Fruit fly (Drosophila melanogaster) whole organism, embryonic: ENCODE measurements around the gene aux.

ENCODE experiments used
- CG10321 ChIP-seq: fragments of 200-800 bp; sonication (Bioruptor generic); IDR thresholded peaks from 2 replicates; pipeline ENCODE4 v1.3.6; 2022; ENCODE audit warnings: missing biosample characterization, missing genetic modification characterization
- CG10654 ChIP-seq: fragments of 200-800 bp; sonication (Bioruptor generic); optimal IDR thresholded peaks from 2 replicates; lab custom pipeline; 2016; ENCODE audit warnings: missing biosample characterization, missing genetic modification characterization
- CG11398 ChIP-seq: fragments of 200-800 bp; sonication (Bioruptor generic); optimal IDR thresholded peaks from 2 replicates; lab custom pipeline; 2016; ENCODE audit warnings: missing biosample characterization, missing genetic modification characterization
- CG11696 ChIP-seq: fragments of 200-800 bp; sonication (Bioruptor generic); IDR thresholded peaks from 2 replicates; pipeline ENCODE4 v1.3.6; 2022; ENCODE audit warnings: missing biosample characterization, missing genetic modification characterization
- CG12071 ChIP-seq: fragments of 200-800 bp; sonication (Bioruptor generic); optimal IDR thresholded peaks from 3 replicates; lab custom pipeline; 2018; ENCODE audit warnings: missing biosample characterization, mild to moderate bottlenecking, missing genetic modification characterization
- CG12236 ChIP-seq: fragments of 200-800 bp; sonication (Bioruptor generic); optimal IDR thresholded peaks from 2 replicates; lab custom pipeline; 2016; ENCODE audit warnings: missing biosample characterization, missing genetic modification characterization
- CG12659 ChIP-seq: fragments of 200-800 bp; sonication (Bioruptor generic); optimal IDR thresholded peaks from 3 replicates; lab custom pipeline; 2017; ENCODE audit warnings: mild to moderate bottlenecking, missing biosample characterization, missing genetic modification reagents, missing genetic modification characterization
- CG12769 ChIP-seq: fragments of 200-800 bp; sonication (Bioruptor generic); optimal IDR thresholded peaks from 2 replicates; lab custom pipeline; 2019; ENCODE audit warnings: missing biosample characterization, mild to moderate bottlenecking, missing genetic modification characterization, moderate library complexity
- CG13287 ChIP-seq: fragments of 200-800 bp; sonication (Bioruptor generic); IDR thresholded peaks from 2 replicates; pipeline ENCODE4 v1.3.6; 2022; ENCODE audit warnings: missing biosample characterization, missing genetic modification characterization; ENCODE audit not compliant: partially characterized antibody
- CG14667 ChIP-seq: fragments of 200-800 bp; sonication (Bioruptor generic); IDR thresholded peaks from 2 replicates; pipeline ENCODE4 v1.3.6; 2022; ENCODE audit warnings: missing biosample characterization, missing genetic modification characterization
- CG14710 ChIP-seq: fragments of 200-800 bp; sonication (Bioruptor generic); optimal IDR thresholded peaks from 3 replicates; lab custom pipeline; 2019; ENCODE audit warnings: missing biosample characterization, mild to moderate bottlenecking, missing genetic modification characterization, moderate library complexity
- CG1529 ChIP-seq: fragments of 200-800 bp; sonication (Bioruptor generic); optimal IDR thresholded peaks from 3 replicates; lab custom pipeline; 2018; ENCODE audit warnings: missing biosample characterization, missing genetic modification characterization
- CG15514 ChIP-seq: fragments of 200-800 bp; sonication (Bioruptor generic); optimal IDR thresholded peaks from 3 replicates; lab custom pipeline; 2017; ENCODE audit warnings: missing biosample characterization, missing genetic modification characterization, mild to moderate bottlenecking, moderate library complexity, missing genetic modification reagents
- CG15696 ChIP-seq: fragments of 200-800 bp; sonication (Bioruptor generic); optimal IDR thresholded peaks from 2 replicates; lab custom pipeline; 2019; ENCODE audit warnings: missing biosample characterization, mild to moderate bottlenecking, missing genetic modification characterization, moderate library complexity
- CG18262 ChIP-seq: fragments of 200-800 bp; optimal IDR thresholded peaks from 3 replicates; lab custom pipeline; 2019; ENCODE audit warnings: missing biosample characterization, mild to moderate bottlenecking, missing genetic modification characterization, moderate library complexity
- CG2202 ChIP-seq: fragments of 200-800 bp; sonication (Bioruptor generic); optimal IDR thresholded peaks from 2 replicates; lab custom pipeline; 2018; ENCODE audit warnings: missing biosample characterization, mild to moderate bottlenecking, missing genetic modification characterization
- CG32772 ChIP-seq: fragments of 200-800 bp; sonication (Bioruptor generic); IDR thresholded peaks from 2 replicates; pipeline ENCODE4 v1.3.6; 2022; ENCODE audit warnings: missing biosample characterization, missing genetic modification characterization
- CG3847 ChIP-seq: fragments of 200-800 bp; sonication (Bioruptor generic); IDR thresholded peaks from 2 replicates; pipeline ENCODE4 v1.3.6; 2022; ENCODE audit warnings: missing biosample characterization, missing genetic modification characterization
- CG4617 ChIP-seq: fragments of 200-800 bp; sonication (Bioruptor generic); optimal IDR thresholded peaks from 3 replicates; lab custom pipeline; 2016; ENCODE audit warnings: missing biosample characterization, missing genetic modification characterization, borderline replicate concordance
- CG6689 ChIP-seq: fragments of 200-800 bp; sonication (Bioruptor generic); IDR thresholded peaks from 2 replicates; pipeline ENCODE4 v1.3.6; 2022; ENCODE audit warnings: missing biosample characterization, missing genetic modification characterization
- CG9876 ChIP-seq: fragments of 200-800 bp; sonication (Bioruptor generic); optimal IDR thresholded peaks from 2 replicates; lab custom pipeline; 2016; ENCODE audit warnings: missing biosample characterization, missing genetic modification characterization
- Dfd ChIP-seq, 2 experiments: fragments of >200 bp; optimal IDR thresholded peaks; 2 replicates each; lab custom pipeline; 2017; ENCODE audit warnings: missing biosample characterization in 2 of 2, missing genetic modification characterization in 2 of 2
- Dip2 ChIP-seq: fragments of 200-800 bp; sonication (Bioruptor generic); IDR thresholded peaks from 2 replicates; pipeline ENCODE4 v1.3.6; 2022; ENCODE audit warnings: missing biosample characterization, missing genetic modification characterization
- Doc2 ChIP-seq: fragments of 200-800 bp; sonication (Bioruptor generic); IDR thresholded peaks from 2 replicates; pipeline ENCODE4 v1.3.6; 2022; ENCODE audit warnings: missing biosample characterization, missing genetic modification characterization
- Doc3 ChIP-seq: fragments of 200-800 bp; sonication (Bioruptor generic); IDR thresholded peaks from 3 replicates; pipeline ENCODE4 v1.3.6; 2022; ENCODE audit warnings: missing biosample characterization, missing genetic modification characterization; ENCODE audit not compliant: partially characterized antibody
- Dp ChIP-seq: fragments of 200-800 bp; sonication (Bioruptor generic); optimal IDR thresholded peaks from 2 replicates; lab custom pipeline; 2018; ENCODE audit warnings: missing biosample characterization, mild to moderate bottlenecking, missing genetic modification characterization, moderate library complexity
- Gsc ChIP-seq: fragments of 200-800 bp; sonication (Bioruptor generic); IDR thresholded peaks from 2 replicates; pipeline ENCODE4 v1.3.6; 2022; ENCODE audit warnings: missing biosample characterization, missing genetic modification characterization
- HmgD ChIP-seq: fragments of 200-800 bp; sonication (Bioruptor generic); optimal IDR thresholded peaks from 3 replicates; lab custom pipeline; 2016; ENCODE audit warnings: missing biosample characterization, missing genetic modification characterization
- Med ChIP-seq: fragments of 200-800 bp; sonication (Bioruptor generic); peaks from one replicate; lab custom pipeline; 2016; ENCODE audit warnings: missing biosample characterization, missing genetic modification characterization, mild to moderate bottlenecking, inconsistent platforms, moderate library complexity
- Poxn ChIP-seq: fragments of 200-800 bp; sonication (Bioruptor generic); IDR thresholded peaks from 2 replicates; pipeline ENCODE4 v1.3.6; 2022; ENCODE audit warnings: missing biosample characterization, missing genetic modification characterization
- Scr ChIP-seq: fragments of 200-800 bp; sonication (Bioruptor generic); IDR thresholded peaks from 2 replicates; pipeline ENCODE4 v1.3.6; 2022; ENCODE audit warnings: missing biosample characterization, missing genetic modification characterization; ENCODE audit not compliant: partially characterized antibody
- Sin3A ChIP-seq: fragments of >200 bp; optimal IDR thresholded peaks from 2 replicates; lab custom pipeline; 2018
- Sry-δ ChIP-seq: fragments of 200-800 bp; sonication (Bioruptor generic); optimal IDR thresholded peaks from 2 replicates; lab custom pipeline; 2016; ENCODE audit warnings: missing biosample characterization, missing genetic modification characterization
- crc ChIP-seq: fragments of 200-800 bp; sonication (Bioruptor generic); optimal IDR thresholded peaks from 2 replicates; lab custom pipeline; 2016; ENCODE audit warnings: missing biosample characterization, missing genetic modification characterization
- disco-r ChIP-seq: fragments of 200-800 bp; sonication (Bioruptor generic); optimal IDR thresholded peaks from 2 replicates; lab custom pipeline; 2016; ENCODE audit warnings: missing biosample characterization, missing genetic modification characterization
- dysf ChIP-seq: fragments of 200-800 bp; sonication (Bioruptor generic); IDR thresholded peaks from 3 replicates; pipeline ENCODE4 v1.3.6; 2022; ENCODE audit warnings: missing biosample characterization, missing genetic modification characterization
- emc ChIP-seq: fragments of 200-800 bp; sonication (Bioruptor generic); optimal IDR thresholded peaks from 2 replicates; lab custom pipeline; 2016; ENCODE audit warnings: missing biosample characterization, missing genetic modification characterization
- exex ChIP-seq: fragments of 200-800 bp; sonication (Bioruptor generic); optimal IDR thresholded peaks from 4 replicates; lab custom pipeline; 2018; ENCODE audit warnings: missing biosample characterization, mild to moderate bottlenecking, missing genetic modification characterization, moderate library complexity
- klu ChIP-seq: fragments of 200-800 bp; sonication (Bioruptor generic); IDR thresholded peaks from 2 replicates; pipeline ENCODE4 v1.3.6; 2022; ENCODE audit warnings: missing biosample characterization, missing genetic modification characterization
- ro ChIP-seq: fragments of 200-800 bp; sonication (Bioruptor generic); IDR thresholded peaks from 2 replicates; pipeline ENCODE4 v1.3.6; 2022; ENCODE audit warnings: missing biosample characterization, missing genetic modification characterization
- sim ChIP-seq: fragments of 200-800 bp; sonication (Bioruptor generic); IDR thresholded peaks from 2 replicates; pipeline ENCODE4 v1.3.6; 2022; ENCODE audit warnings: missing biosample characterization, missing genetic modification characterization
- sisA ChIP-seq: fragments of 200-800 bp; sonication (Bioruptor generic); IDR thresholded peaks from 2 replicates; pipeline ENCODE4 v1.3.6; 2022; ENCODE audit warnings: missing biosample characterization, missing genetic modification characterization
- slou ChIP-seq: fragments of 200-800 bp; sonication (Bioruptor generic); optimal IDR thresholded peaks from 3 replicates; lab custom pipeline; 2016; ENCODE audit warnings: missing biosample characterization, missing genetic modification characterization
- slp2 ChIP-seq: fragments of 200-800 bp; sonication (Bioruptor generic); optimal IDR thresholded peaks from 2 replicates; lab custom pipeline; 2016; ENCODE audit warnings: missing biosample characterization, missing genetic modification characterization
- sr ChIP-seq: fragments of 200-800 bp; sonication (Bioruptor generic); IDR thresholded peaks from 3 replicates; pipeline ENCODE4 v1.3.6; 2022; ENCODE audit warnings: missing biosample characterization, missing genetic modification characterization
- tgo ChIP-seq: fragments of 200-800 bp; sonication (Bioruptor generic); IDR thresholded peaks from 3 replicates; pipeline ENCODE4 v1.3.6; 2022; ENCODE audit warnings: missing biosample characterization, missing genetic modification characterization
- tio ChIP-seq: fragments of 200-800 bp; sonication (Bioruptor generic); optimal IDR thresholded peaks from 2 replicates; lab custom pipeline; 2017; ENCODE audit warnings: missing biosample characterization, missing genetic modification characterization, inconsistent platforms
- tll ChIP-seq, 2 experiments: fragments of 200-800 bp in 1 of 2; fragments of >200 bp in 1 of 2; sonication (Bioruptor generic) in 1 of 2; optimal IDR thresholded peaks; 2 replicates each; lab custom pipeline; 2017 to 2019; ENCODE audit warnings: missing biosample characterization in 2 of 2, missing genetic modification characterization in 2 of 2, mild to moderate bottlenecking in 1 of 2, moderate library complexity in 1 of 2
- toy ChIP-seq: fragments of 200-800 bp; sonication (Bioruptor generic); IDR thresholded peaks from 2 replicates; pipeline ENCODE4 v1.3.6; 2022; ENCODE audit warnings: missing biosample characterization, missing genetic modification characterization
- unpg ChIP-seq: fragments of 200-800 bp; sonication (Bioruptor generic); optimal IDR thresholded peaks from 3 replicates; lab custom pipeline; 2018; ENCODE audit warnings: missing biosample characterization, mild to moderate bottlenecking, missing genetic modification characterization, moderate library complexity
- yki ChIP-seq: fragments of >200 bp; optimal IDR thresholded peaks from 3 replicates; lab custom pipeline; 2018
- zfh2 ChIP-seq: fragments of 200-800 bp; sonication (Bioruptor generic); optimal IDR thresholded peaks from 2 replicates; lab custom pipeline; 2016; ENCODE audit warnings: missing biosample characterization, missing genetic modification characterization

The aux gene

DNA sequence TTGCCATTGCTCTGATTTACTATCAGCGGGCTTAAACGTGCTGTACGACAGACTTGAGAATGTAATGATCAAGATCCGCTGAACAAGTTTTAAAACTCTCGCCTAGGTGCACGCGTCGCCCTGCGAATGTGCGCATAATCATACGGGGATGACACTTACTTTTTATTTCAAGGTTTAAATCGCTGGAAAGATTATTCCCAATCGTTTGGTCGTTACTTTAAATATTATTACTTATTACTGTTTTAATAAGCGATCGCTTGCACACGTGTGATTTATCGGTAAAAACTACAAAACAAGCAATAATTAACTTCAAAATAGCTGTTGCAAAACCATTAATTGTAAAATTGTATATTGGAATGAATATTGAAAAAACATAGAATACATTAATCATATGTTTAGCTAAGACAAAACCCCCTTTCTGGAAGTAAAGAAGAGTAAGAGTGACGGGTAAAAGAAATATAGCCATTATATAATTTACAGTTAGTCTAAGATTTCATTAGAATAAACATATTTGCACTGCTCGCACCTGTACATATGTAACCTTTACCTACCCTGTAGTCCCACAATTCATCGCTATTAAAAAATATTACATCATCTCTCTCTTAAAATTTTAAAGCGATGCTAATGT, 17.7 kb downstream of the aux start, which contains the start of gene DhpD (continued):
- TF ChIP-seq emc = peak; percentile 27
- peak; percentile 67 for TF ChIP-seq unpg (GFP tag; lab: Kevin White, UChicago)
- peak; percentile 39 for TF ChIP-seq CG32772 (GFP tag; lab: Robert Waterston, UW)
- no peak for TF ChIP-seq CG12236 (GFP tag; lab: Kevin White, UChicago)
- TF ChIP-seq slou (GFP tag; lab: Kevin White, UChicago) = no peak
- no peak for TF ChIP-seq slp2
- TF ChIP-seq exex (tag; lab: Kevin White, UChicago) = no peak
- TF ChIP-seq CG3847 (GFP tag; lab: Robert Waterston, UW) = peak; percentile 70
- peak; percentile 68 for TF ChIP-seq CG18262 (tag; lab: Kevin White, UChicago)
- TF ChIP-seq CG15696 (tag; lab: Kevin White, UChicago) = peak; percentile 75
- TF ChIP-seq sisA (GFP tag; lab: Robert Waterston, UW) = peak; percentile 69
- TF ChIP-seq CG11696 = no peak
- peak; percentile 74 for TF ChIP-seq zfh2 (GFP tag; lab: Kevin White, UChicago)
- peak; percentile 93 for TF ChIP-seq Med
- peak; percentile 63 for TF ChIP-seq CG6689 (GFP tag; lab: Robert Waterston, UW)
- no peak for TF ChIP-seq CG10321
- peak; percentile 68 for TF ChIP-seq CG13287 (GFP tag; lab: Robert Waterston, UW)
- TF ChIP-seq CG12659 (GFP tag; lab: Kevin White, UChicago) = peak; percentile 80
- peak; percentile 74 for TF ChIP-seq Scr (GFP tag; lab: Robert Waterston, UW)
- peak; percentile 66 for TF ChIP-seq CG14710 (tag; lab: Kevin White, UChicago)
- peak; percentile 31 for TF ChIP-seq Dp
- TF ChIP-seq tio (GFP tag; lab: Kevin White, UChicago) = peak; percentile 49
- peak; percentile 45 for TF ChIP-seq klu (GFP tag; lab: Robert Waterston, UW)
- TF ChIP-seq toy (GFP tag; lab: Robert Waterston, UW) = no peak
- TF ChIP-seq dysf = peak; percentile 78
- no peak for TF ChIP-seq CG12071
- no peak for TF ChIP-seq HmgD
- TF ChIP-seq CG4617 (GFP tag; lab: Kevin White, UChicago) = peak; percentile 29
- TF ChIP-seq sr (GFP tag; lab: Robert Waterston, UW) = no peak
- no peak for TF ChIP-seq Gsc (GFP tag; lab: Robert Waterston, UW)
- TF ChIP-seq Doc3 (GFP tag; lab: Robert Waterston, UW) = no peak
- no peak for TF ChIP-seq ro
- TF ChIP-seq CG11398 (GFP tag; lab: Kevin White, UChicago) = no peak
- no peak for TF ChIP-seq sim (GFP tag; lab: Robert Waterston, UW)
- TF ChIP-seq Sry-δ (GFP tag; lab: Kevin White, UChicago) = no peak
- no peak for TF ChIP-seq tll (GFP tag; optimal IDR thresholded peaks at IDR 0.05; lab: Kevin White, UChicago)
- TF ChIP-seq CG10654 (GFP tag; lab: Kevin White, UChicago) = peak; percentile 45
- TF ChIP-seq Poxn (GFP tag; lab: Robert Waterston, UW) = no peak
- no peak for TF ChIP-seq yki (lab: Kevin White, UChicago)
- peak; percentile 77 for TF ChIP-seq CG12769 (tag; lab: Kevin White, UChicago)
- peak; percentile 54 for TF ChIP-seq CG14667 (GFP tag; lab: Robert Waterston, UW)
- TF ChIP-seq CG9876 (GFP tag; lab: Kevin White, UChicago) = peak; percentile 11
- TF ChIP-seq Doc2 (GFP tag; lab: Robert Waterston, UW) = no peak
- no peak for TF ChIP-seq Dfd (GFP tag; optimal IDR thresholded peaks at IDR 0.05; lab: Kevin White, UChicago)
- no peak for TF ChIP-seq Sin3A
- TF ChIP-seq Dip2 (GFP tag; lab: Robert Waterston, UW) = no peak
- TF ChIP-seq CG2202 (tag; lab: Kevin White, UChicago) = no peak
- TF ChIP-seq tgo (GFP tag; lab: Robert Waterston, UW) = peak; percentile 60; the same call in 2 of the 3 replicates
- TF ChIP-seq CG1529 (GFP tag; lab: Kevin White, UChicago) = no peak
- no peak for TF ChIP-seq disco-r
- peak; percentile 67 for TF ChIP-seq CG15514 (GFP tag; lab: Kevin White, UChicago)
- no peak for TF ChIP-seq crc (GFP tag; lab: Kevin White, UChicago)
